Fruit fly (Drosophila melanogaster): Measurements from ENCODE around the gene CG32024.

CG32024 gene

dm6 chr3L:8773713-8774112, 33.7 kb upstream of the CG32024 start (continued):
- TF ChIP-seq CG7357 (GFP tag; IDR thresholded peaks at IDR 0.05), result no peak
- peak; percentile 29 for TF ChIP-seq sd (tag; optimal IDR thresholded peaks at IDR 0.05)
- TF ChIP-seq wdn (GFP tag; IDR thresholded peaks at IDR 0.05), result no peak

- TF ChIP-seq nom (GFP tag; optimal IDR thresholded peaks at IDR 0.05), result peak; percentile 86
- TF ChIP-seq ac (GFP tag; optimal IDR thresholded peaks at IDR 0.05), result no peak
- TF ChIP-seq Med (GFP tag), result peak; percentile 15
Observed at dm6 chr3L:8774974-8775731, 32.2 kb upstream of the CG32024 start.

dm6 chr3L:8777313-8777924, 30.0 kb upstream of the CG32024 start:
- TF ChIP-seq so (GFP tag; IDR thresholded peaks at IDR 0.05) (no peak), exex (tag; optimal IDR thresholded peaks at IDR 0.05) (peak; percentile 59)

dm6 chr3L:8780723-8781296, 26.6 kb upstream of the CG32024 start:
- TF ChIP-seq vvl (GFP tag; IDR thresholded peaks at IDR 0.05), result peak; percentile 61; the same call in 1 of the 2 replicates
- TF ChIP-seq oc (tag; optimal IDR thresholded peaks at IDR 0.05), result peak; percentile 32
- no peak for TF ChIP-seq CG14965 (GFP tag; optimal IDR thresholded peaks at IDR 0.05; ENCODE audit: borderline replicate concordance)
- TF ChIP-seq CG3847 (GFP tag; IDR thresholded peaks at IDR 0.05), result no peak
- 0 out of 4 replicates have a peak, but pooled peaks have one; percentile 57 for TF ChIP-seq chinmo (GFP tag; IDR thresholded peaks at IDR 0.05; ENCODE audit: partially characterized antibody)
- no peak for TF ChIP-seq Hr39 (optimal IDR thresholded peaks at IDR 0.05)
- peak; percentile 38 for TF ChIP-seq sens (GFP tag)
- peak; percentile 72 for TF ChIP-seq Med (GFP tag)

dm6 chr3L:8781993-8782392, 25.4 kb upstream of the CG32024 start:
- TF ChIP-seq CG6791 (GFP tag; IDR thresholded peaks at IDR 0.05; ENCODE audit: partially characterized antibody), result no peak
- TF ChIP-seq fd64A (GFP tag; optimal IDR thresholded peaks at IDR 0.05), result no peak
- peak; percentile 19 for TF ChIP-seq Blimp-1 (GFP tag; optimal IDR thresholded peaks at IDR 0.05)
- 0 out of 2 replicates have a peak, but pooled peaks have one; percentile 4 for TF ChIP-seq HLH3B (GFP tag; IDR thresholded peaks at IDR 0.05)
- no peak for TF ChIP-seq Xbp1 (GFP tag; optimal IDR thresholded peaks at IDR 0.05)
- TF ChIP-seq Myb (GFP tag; optimal IDR thresholded peaks at IDR 0.05), result no peak
- no peak for TF ChIP-seq CG17385 (GFP tag; optimal IDR thresholded peaks at IDR 0.05)
- peak; percentile 29 for TF ChIP-seq sens (GFP tag)
- TF ChIP-seq Drgx (GFP tag; IDR thresholded peaks at IDR 0.05), result peak; percentile 41
- no peak for TF ChIP-seq CG16863 (GFP tag; optimal IDR thresholded peaks at IDR 0.05)
- peak in 1 of 2 experiments; percentile 34 for TF ChIP-seq bsh (GFP tag; optimal IDR thresholded peaks at IDR 0.05)

dm6 chr3L:8783299-8783698, 24.1 kb upstream of the CG32024 start:
- peak in 1 of 2 experiments; percentile 24 for TF ChIP-seq bsh (GFP tag; optimal IDR thresholded peaks at IDR 0.05)
- 0 out of 2 replicates have a peak, but pooled peaks have one; percentile 16 for TF ChIP-seq Drgx (GFP tag; IDR thresholded peaks at IDR 0.05)
- TF ChIP-seq nom (GFP tag; optimal IDR thresholded peaks at IDR 0.05), result peak; percentile 5
- no peak for TF ChIP-seq pita (GFP tag; optimal IDR thresholded peaks at IDR 0.05)

- TF ChIP-seq Ada2b (GFP tag; IDR thresholded peaks at IDR 0.05) (no peak), MBD-R2 (GFP tag; IDR thresholded peaks at IDR 0.05) (0 out of 2 replicates have a peak, but pooled peaks have one; percentile 11), CG15514 (GFP tag; optimal IDR thresholded peaks at IDR 0.05) (peak; percentile 14), CG7839 (tag; optimal IDR thresholded peaks at IDR 0.05) (no peak), CG9437 (GFP tag; optimal IDR thresholded peaks at IDR 0.05) (peak; percentile 98), CG8359 (GFP tag; optimal IDR thresholded peaks at IDR 0.05; ENCODE audit: borderline replicate concordance) (peak; percentile 85)
Observed at dm6 chr3L:8787240-8787639, 20.2 kb upstream of the CG32024 start.

Data from whole organism, embryonic.